Fruit fly (Drosophila melanogaster): ENCODE measurements around the gene CG15725.

- TF ChIP-seq Myc (optimal IDR thresholded peaks at IDR 0.05) (no peak), psq (optimal IDR thresholded peaks at IDR 0.05) (peak; percentile 77)
These were observed 31.5 kb downstream of the CG15725 start for dm6 chrX:12737057-12737734.

Data from Kc167 (cell line).